Fruit fly (Drosophila melanogaster) whole organism, embryonic: ENCODE data around the gene Gk1.
A peak's percentile ranks its signal among the peaks of the same experiment; 100 is the strongest.

Experiments
- ATbp ChIP-seq: fragments of 200-800 bp; sonication (Bioruptor generic); optimal IDR thresholded peaks from 2 replicates; lab custom pipeline; 2017; ENCODE audit warnings: missing biosample characterization, mild to moderate bottlenecking, missing genetic modification characterization, missing genetic modification reagents
- Adf1 ChIP-seq: fragments of 200-800 bp; sonication (Bioruptor generic); IDR thresholded peaks from 2 replicates; pipeline ENCODE4 v1.3.6; 2022; ENCODE audit warnings: missing biosample characterization, missing genetic modification characterization
- CG11695 ChIP-seq: fragments of 200-800 bp; sonication (Bioruptor generic); IDR thresholded peaks from 3 replicates; pipeline ENCODE4 v1.3.6; 2022; ENCODE audit warnings: missing biosample characterization, missing genetic modification characterization
- CG13287 ChIP-seq: fragments of 200-800 bp; sonication (Bioruptor generic); IDR thresholded peaks from 2 replicates; pipeline ENCODE4 v1.3.6; 2022; ENCODE audit warnings: missing biosample characterization, missing genetic modification characterization; ENCODE audit not compliant: partially characterized antibody
- CG13894 ChIP-seq: fragments of 200-800 bp; sonication (Bioruptor generic); optimal IDR thresholded peaks from 3 replicates; lab custom pipeline; 2018; ENCODE audit warnings: missing biosample characterization, mild to moderate bottlenecking, missing genetic modification characterization, moderate library complexity
- CG16815 ChIP-seq: fragments of 200-800 bp; sonication (Bioruptor generic); optimal IDR thresholded peaks from 3 replicates; lab custom pipeline; 2017; ENCODE audit warnings: missing biosample characterization, mild to moderate bottlenecking, missing genetic modification characterization
- CG17328 ChIP-seq: fragments of 200-800 bp; sonication (Bioruptor generic); IDR thresholded peaks from 2 replicates; pipeline ENCODE4 v1.3.6; 2022; ENCODE audit warnings: missing biosample characterization, missing genetic modification characterization
- CG17385 ChIP-seq: fragments of 200-800 bp; sonication (Bioruptor generic); optimal IDR thresholded peaks from 3 replicates; lab custom pipeline; 2018; ENCODE audit warnings: missing biosample characterization, mild to moderate bottlenecking, missing genetic modification characterization
- CG31388 ChIP-seq: fragments of 200-800 bp; sonication (Bioruptor generic); optimal IDR thresholded peaks from 2 replicates; lab custom pipeline; 2016; ENCODE audit warnings: missing biosample characterization, missing genetic modification characterization
- CG31441 ChIP-seq: fragments of 200-800 bp; sonication (Bioruptor generic); IDR thresholded peaks from 2 replicates; pipeline ENCODE4 v1.3.6; 2022; ENCODE audit warnings: missing biosample characterization, missing genetic modification characterization
- CG32767 ChIP-seq: fragments of 200-800 bp; sonication (Bioruptor generic); IDR thresholded peaks from 2 replicates; pipeline ENCODE4 v1.3.6; 2022; ENCODE audit warnings: missing biosample characterization, missing genetic modification characterization
- CG34376 ChIP-seq: fragments of 200-800 bp; sonication (Bioruptor generic); optimal IDR thresholded peaks from 2 replicates; lab custom pipeline; 2018; ENCODE audit warnings: missing biosample characterization, mild to moderate bottlenecking, missing genetic modification characterization
- CG34422 ChIP-seq: fragments of 200-800 bp; sonication (Bioruptor generic); IDR thresholded peaks from 3 replicates; pipeline ENCODE4 v1.3.6; 2022; ENCODE audit warnings: missing biosample characterization, missing genetic modification characterization
- CG43689 ChIP-seq: fragments of 200-800 bp; sonication (Bioruptor generic); IDR thresholded peaks from 2 replicates; pipeline ENCODE4 v1.3.6; 2022; ENCODE audit warnings: missing biosample characterization, missing genetic modification characterization
- CG4617 ChIP-seq: fragments of 200-800 bp; sonication (Bioruptor generic); optimal IDR thresholded peaks from 3 replicates; lab custom pipeline; 2016; ENCODE audit warnings: missing biosample characterization, missing genetic modification characterization, borderline replicate concordance
- CG7987 ChIP-seq: fragments of 200-800 bp; sonication (Bioruptor generic); optimal IDR thresholded peaks from 2 replicates; lab custom pipeline; 2018; ENCODE audit warnings: missing biosample characterization, mild to moderate bottlenecking, missing genetic modification characterization, moderate library complexity
- CG8924 ChIP-seq: fragments of 200-800 bp; optimal IDR thresholded peaks from 3 replicates; lab custom pipeline; 2019; ENCODE audit warnings: missing biosample characterization, mild to moderate bottlenecking, missing genetic modification characterization, moderate library complexity
- CG9876 ChIP-seq: fragments of 200-800 bp; sonication (Bioruptor generic); optimal IDR thresholded peaks from 2 replicates; lab custom pipeline; 2016; ENCODE audit warnings: missing biosample characterization, missing genetic modification characterization
- Camta ChIP-seq: fragments of 200-800 bp; sonication (Bioruptor generic); optimal IDR thresholded peaks from 2 replicates; lab custom pipeline; 2016; ENCODE audit warnings: missing biosample characterization, missing genetic modification characterization
- Dip3 ChIP-seq: fragments of 200-800 bp; sonication (Bioruptor generic); optimal IDR thresholded peaks from 3 replicates; lab custom pipeline; 2016; ENCODE audit warnings: missing biosample characterization, missing genetic modification characterization
- Kr ChIP-seq: fragments of 200-800 bp; sonication (Bioruptor generic); optimal IDR thresholded peaks from 2 replicates; lab custom pipeline; 2017; ENCODE audit warnings: missing biosample characterization, mild to moderate bottlenecking, missing genetic modification characterization
- Med ChIP-seq: fragments of 200-800 bp; sonication (Bioruptor generic); peaks from one replicate; lab custom pipeline; 2016; ENCODE audit warnings: missing biosample characterization, missing genetic modification characterization, mild to moderate bottlenecking, inconsistent platforms, moderate library complexity
- Mes4 ChIP-seq: fragments of 200-800 bp; sonication (Bioruptor generic); optimal IDR thresholded peaks from 2 replicates; lab custom pipeline; 2016; ENCODE audit warnings: missing biosample characterization, missing genetic modification characterization
- NFAT ChIP-seq: fragments of 200-800 bp; sonication (Bioruptor generic); IDR thresholded peaks from 2 replicates; pipeline ENCODE4 v1.3.6; 2022; ENCODE audit warnings: missing biosample characterization, missing genetic modification characterization
- Optix ChIP-seq: fragments of 200-800 bp; sonication (Bioruptor generic); IDR thresholded peaks from 3 replicates; pipeline ENCODE4 v1.3.6; 2022; ENCODE audit warnings: missing biosample characterization, missing genetic modification characterization
- Pdp1 ChIP-seq, 2 experiments: fragments of 200-800 bp; sonication (Bioruptor generic); optimal IDR thresholded peaks; 3 replicates each; lab custom pipeline; 2016; ENCODE audit warnings: missing biosample characterization in 2 of 2, missing genetic modification characterization in 2 of 2, mild to moderate bottlenecking in 1 of 2, moderate library complexity in 1 of 2
- Rx ChIP-seq: fragments of 200-800 bp; sonication (Bioruptor generic); IDR thresholded peaks from 2 replicates; pipeline ENCODE4 v1.3.6; 2022; ENCODE audit warnings: missing biosample characterization, missing genetic modification characterization
- Sox100B ChIP-seq: fragments of 200-800 bp; sonication (Bioruptor generic); optimal IDR thresholded peaks from 3 replicates; lab custom pipeline; 2018; ENCODE audit warnings: missing biosample characterization, mild to moderate bottlenecking, missing genetic modification characterization
- Stat92E ChIP-seq, 3 experiments: fragments of >200 bp in 2 of 3; fragments of 200-800 bp in 1 of 3; sonication (Bioruptor generic) in 1 of 3; optimal IDR thresholded peaks; 2 replicates each; lab custom pipeline; 2017 to 2019; ENCODE audit warnings: missing biosample characterization in 3 of 3, missing genetic modification characterization in 3 of 3, mild to moderate bottlenecking in 1 of 3, moderate library complexity in 1 of 3
- Usf ChIP-seq: fragments of 200-800 bp; sonication (Bioruptor generic); optimal IDR thresholded peaks from 2 replicates; lab custom pipeline; 2017; ENCODE audit warnings: missing genotype, missing biosample characterization, missing genetic modification characterization
- abd-A ChIP-seq: fragments of 200-800 bp; sonication (Bioruptor generic); optimal IDR thresholded peaks from 3 replicates; lab custom pipeline; 2019; ENCODE audit warnings: missing biosample characterization, mild to moderate bottlenecking, missing genetic modification characterization, moderate library complexity
- al ChIP-seq: fragments of 200-800 bp; sonication (Bioruptor generic); IDR thresholded peaks from 2 replicates; pipeline ENCODE4 v1.3.6; 2022; ENCODE audit warnings: missing biosample characterization, missing genetic modification characterization
- aop ChIP-seq: fragments of 200-800 bp; sonication (Bioruptor generic); IDR thresholded peaks from 2 replicates; pipeline ENCODE4 v1.3.6; 2022; ENCODE audit warnings: missing biosample characterization, missing genetic modification characterization
- ap ChIP-seq: fragments of 200-800 bp; sonication (Bioruptor generic); IDR thresholded peaks from 2 replicates; pipeline ENCODE4 v1.3.6; 2022; ENCODE audit warnings: missing biosample characterization, missing genetic modification characterization
- chm ChIP-seq: fragments of 200-800 bp; sonication (Bioruptor generic); IDR thresholded peaks from 2 replicates; pipeline ENCODE4 v1.3.6; 2022; ENCODE audit warnings: missing biosample characterization, missing genetic modification characterization
- dmrt11E ChIP-seq: fragments of 200-800 bp; sonication (Bioruptor generic); optimal IDR thresholded peaks from 3 replicates; lab custom pipeline; 2018; ENCODE audit warnings: missing biosample characterization, mild to moderate bottlenecking, missing genetic modification characterization, moderate library complexity
- fd3F ChIP-seq: fragments of 200-800 bp; sonication (Bioruptor generic); optimal IDR thresholded peaks from 2 replicates; lab custom pipeline; 2018; ENCODE audit warnings: missing biosample characterization, mild to moderate bottlenecking, missing genetic modification characterization, moderate library complexity
- ftz-f1 ChIP-seq: fragments of 200-800 bp; sonication (Bioruptor generic); optimal IDR thresholded peaks from 2 replicates; lab custom pipeline; 2016; ENCODE audit warnings: missing biosample characterization, missing genetic modification characterization
- jigr1 ChIP-seq: fragments of 200-800 bp; sonication (Bioruptor generic); IDR thresholded peaks from 3 replicates; pipeline ENCODE4 v1.3.6; 2022; ENCODE audit warnings: missing biosample characterization, missing genetic modification characterization
- lbe ChIP-seq: fragments of 200-800 bp; sonication (Bioruptor generic); optimal IDR thresholded peaks from 2 replicates; lab custom pipeline; 2016; ENCODE audit warnings: missing biosample characterization, mild to moderate bottlenecking, missing genetic modification characterization
- lmd ChIP-seq: fragments of 200-800 bp; sonication (Bioruptor generic); IDR thresholded peaks from 2 replicates; pipeline ENCODE4 v1.3.6; 2022; ENCODE audit warnings: missing biosample characterization, missing genetic modification characterization
- maf-S ChIP-seq: fragments of 200-800 bp; sonication (Bioruptor generic); optimal IDR thresholded peaks from 2 replicates; lab custom pipeline; 2016; ENCODE audit warnings: missing biosample characterization, missing genetic modification characterization
- mirr ChIP-seq: fragments of 200-800 bp; sonication (Bioruptor generic); optimal IDR thresholded peaks from 3 replicates; lab custom pipeline; 2018; ENCODE audit warnings: missing biosample characterization, mild to moderate bottlenecking, missing genetic modification characterization
- nerfin-1 ChIP-seq: fragments of 200-800 bp; sonication (Bioruptor generic); optimal IDR thresholded peaks from 3 replicates; lab custom pipeline; 2019; ENCODE audit warnings: missing biosample characterization, mild to moderate bottlenecking, missing genetic modification characterization, moderate library complexity
- odd ChIP-seq: fragments of 200-800 bp; sonication (Bioruptor generic); optimal IDR thresholded peaks from 2 replicates; lab custom pipeline; 2017; ENCODE audit warnings: missing biosample characterization, mild to moderate bottlenecking, missing genetic modification characterization
- seq ChIP-seq: fragments of 200-800 bp; sonication (Bioruptor generic); IDR thresholded peaks from 2 replicates; pipeline ENCODE4 v1.3.6; 2022; ENCODE audit warnings: missing biosample characterization, missing genetic modification characterization
- sima ChIP-seq: fragments of 200-800 bp; sonication (Bioruptor generic); optimal IDR thresholded peaks from 2 replicates; lab custom pipeline; 2016; ENCODE audit warnings: missing biosample characterization, missing genetic modification characterization
- unc-4 ChIP-seq: fragments of 200-800 bp; sonication (Bioruptor generic); IDR thresholded peaks from 2 replicates; pipeline ENCODE4 v1.3.6; 2022; ENCODE audit warnings: missing biosample characterization, missing genetic modification characterization; ENCODE audit not compliant: partially characterized antibody
- zen ChIP-seq: fragments of 200-800 bp; sonication (Bioruptor generic); optimal IDR thresholded peaks from 3 replicates; lab custom pipeline; 2018; ENCODE audit warnings: missing biosample characterization, mild to moderate bottlenecking, missing genetic modification characterization, moderate library complexity

Gene Gk1

DNA sequence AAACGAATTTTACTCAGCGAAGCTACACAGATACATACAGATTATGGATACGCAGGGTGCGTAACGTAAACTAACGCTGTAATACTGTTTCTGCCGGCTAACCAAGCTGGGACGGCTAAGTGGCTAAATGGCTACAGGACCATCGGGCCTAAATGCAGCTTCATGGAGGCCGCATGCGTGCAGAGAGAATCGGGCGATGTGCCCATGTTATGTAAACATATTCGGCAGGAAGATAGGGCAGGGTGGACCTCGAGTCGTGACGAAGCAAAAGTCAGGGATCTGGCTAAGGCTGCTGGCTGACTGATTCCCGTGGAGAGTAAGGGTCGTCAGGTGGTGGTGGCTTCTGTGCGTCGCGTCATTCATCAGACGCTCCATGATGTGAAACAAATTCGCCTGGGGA lies 52.0 kb downstream of the Gk1 start (continued):
- no peak for TF ChIP-seq lbe
- TF ChIP-seq aop (GFP tag; lab: Robert Waterston, UW): 0 out of 2 replicates have a peak, but pooled peaks have one; percentile 20
- TF ChIP-seq CG31388 (GFP tag; lab: Kevin White, UChicago): no peak
- TF ChIP-seq CG11695 (GFP tag; lab: Robert Waterston, UW): no peak
- no peak for TF ChIP-seq fd3F
- no peak for TF ChIP-seq CG34376
- TF ChIP-seq CG9876 (GFP tag; lab: Kevin White, UChicago): no peak
- TF ChIP-seq zen: no peak
- TF ChIP-seq CG31441 (GFP tag; lab: Robert Waterston, UW): no peak
- no peak for TF ChIP-seq CG7987
- no peak for TF ChIP-seq CG34422 (GFP tag; lab: Robert Waterston, UW)
- TF ChIP-seq ftz-f1: no peak
- TF ChIP-seq seq (GFP tag; lab: Robert Waterston, UW): 0 out of 2 replicates have a peak, but pooled peaks have one; percentile 47
- no peak for TF ChIP-seq lmd (GFP tag; lab: Robert Waterston, UW)
- TF ChIP-seq Optix: no peak
- no peak for TF ChIP-seq CG17328
- no peak for TF ChIP-seq Kr
- no peak for TF ChIP-seq maf-S (GFP tag; lab: Kevin White, UChicago)
- no peak for TF ChIP-seq Rx (GFP tag; lab: Robert Waterston, UW)
- no peak for TF ChIP-seq Sox100B
- TF ChIP-seq Stat92E (GFP tag; optimal IDR thresholded peaks at IDR 0.05; lab: Kevin White, UChicago): no peak
- no peak for TF ChIP-seq Adf1 (GFP tag; lab: Robert Waterston, UW)
- no peak for TF ChIP-seq chm
- no peak for TF ChIP-seq ATbp (GFP tag; lab: Kevin White, UChicago)
- TF ChIP-seq CG4617 (GFP tag; lab: Kevin White, UChicago): no peak
- no peak for TF ChIP-seq Camta (GFP tag; lab: Kevin White, UChicago)
- TF ChIP-seq jigr1: no peak
- peak; percentile 91 for TF ChIP-seq CG13894 (tag; lab: Kevin White, UChicago)
- no peak for TF ChIP-seq Dip3 (GFP tag; lab: Kevin White, UChicago)
- no peak for TF ChIP-seq NFAT (GFP tag; lab: Robert Waterston, UW)
- TF ChIP-seq sima (GFP tag; lab: Kevin White, UChicago): no peak
- TF ChIP-seq unc-4 (GFP tag; lab: Robert Waterston, UW): no peak
- peak; percentile 7 for TF ChIP-seq nerfin-1
- peak; percentile 37 for TF ChIP-seq abd-A
- TF ChIP-seq al (GFP tag; lab: Robert Waterston, UW): no peak
- no peak for TF ChIP-seq ap (GFP tag; lab: Robert Waterston, UW)
- no peak for TF ChIP-seq mirr (GFP tag; lab: Kevin White, UChicago)
- TF ChIP-seq Med (GFP tag; lab: Kevin White, UChicago): peak; percentile 67
- no peak for TF ChIP-seq dmrt11E (tag; lab: Kevin White, UChicago)
- peak; percentile 42 for TF ChIP-seq CG32767 (GFP tag; lab: Robert Waterston, UW)
- no peak for TF ChIP-seq Mes4 (GFP tag; lab: Kevin White, UChicago)
- TF ChIP-seq CG13287: no peak
- TF ChIP-seq Usf (GFP tag; lab: Kevin White, UChicago): no peak
- TF ChIP-seq odd (GFP tag; lab: Kevin White, UChicago): peak; percentile 17
- TF ChIP-seq CG8924 (tag; lab: Kevin White, UChicago): no peak
- no peak for TF ChIP-seq CG16815
- TF ChIP-seq CG43689 (GFP tag; lab: Robert Waterston, UW): no peak
- peak in 1 of 2 experiments; percentile 62 for TF ChIP-seq Pdp1 (GFP tag; optimal IDR thresholded peaks at IDR 0.05; lab: Kevin White, UChicago)
- TF ChIP-seq CG17385: no peak
